Worm (Caenorhabditis elegans) whole organism, young adult: ENCODE results near the gene rfc-1.
A peak's percentile ranks its signal among the peaks of the same experiment; 100 is the strongest.

Experiments used
- B0035.1 ChIP-seq: sonication (generic microtip); optimal IDR thresholded peaks from 2 replicates; lab custom pipeline; 2016; ENCODE audit warnings: missing genetic modification characterization, mild to moderate bottlenecking, missing compliant biosample characterization, missing genotype, missing genetic modification reagents
- C17E4.6 ChIP-seq: fragments of 200-800 bp; sonication (Bioruptor generic); IDR thresholded peaks from 2 replicates; pipeline ENCODE4 v1.3.6; 2022; ENCODE audit warnings: missing genetic modification reagents, missing genetic modification characterization, missing compliant biosample characterization
- F33H1.4 ChIP-seq: fragments of 200-800 bp; sonication (Bioruptor generic); IDR thresholded peaks from 2 replicates; pipeline ENCODE4 v1.3.6; 2022; ENCODE audit warnings: missing genetic modification reagents, missing genetic modification characterization, missing compliant biosample characterization
- F49E8.2 ChIP-seq: sonication (generic microtip); optimal IDR thresholded peaks from 3 replicates; lab custom pipeline; 2017; ENCODE audit warnings: missing genetic modification characterization, mild to moderate bottlenecking, missing compliant biosample characterization, antibody characterized with exemption, moderate library complexity; ENCODE audit not compliant: insufficient read depth
- Y53G8AR.9 ChIP-seq: fragments of 200-800 bp; sonication (Bioruptor generic); conservative IDR thresholded peaks from 2 replicates; pipeline ENCODE4 v1.3.6; 2022; ENCODE audit warnings: missing genetic modification reagents, missing genetic modification characterization, missing compliant biosample characterization
- Y95B8A.8 ChIP-seq: fragments of 200-800 bp; sonication (Bioruptor generic); IDR thresholded peaks from 2 replicates; pipeline ENCODE4 v1.3.6; 2022; ENCODE audit warnings: missing genetic modification reagents, missing genetic modification characterization, missing compliant biosample characterization
- aptf-2 ChIP-seq: fragments of 200-800 bp; sonication (Bioruptor generic); conservative IDR thresholded peaks from 2 replicates; pipeline ENCODE4 v1.3.6; 2022; ENCODE audit warnings: missing genetic modification reagents, missing genetic modification characterization, missing compliant biosample characterization
- athp-1 ChIP-seq: sonication (generic microtip); optimal IDR thresholded peaks from 2 replicates; lab custom pipeline; 2017; ENCODE audit warnings: mild to moderate bottlenecking, missing genetic modification characterization, missing compliant biosample characterization
- attf-5 ChIP-seq: fragments of 200-800 bp; sonication (Bioruptor generic); optimal IDR thresholded peaks from 2 replicates; lab custom pipeline; 2018; ENCODE audit warnings: mild to moderate bottlenecking, missing genetic modification characterization, missing compliant biosample characterization
- attf-6 ChIP-seq: fragments of 200-800 bp; sonication (Bioruptor generic); IDR thresholded peaks from 2 replicates; pipeline ENCODE4 v1.3.6; 2022; ENCODE audit warnings: missing genetic modification reagents, missing genetic modification characterization, missing compliant biosample characterization
- bed-1 ChIP-seq: fragments of 200-800 bp; sonication (Bioruptor generic); IDR thresholded peaks from 2 replicates; pipeline ENCODE4 v1.3.6; 2022; ENCODE audit warnings: missing genetic modification reagents, missing genetic modification characterization, missing compliant biosample characterization
- cebp-1 ChIP-seq, 2 experiments: fragments of 200-800 bp in 1 of 2; sonication (Bioruptor generic) in 1 of 2; sonication (generic microtip) in 1 of 2; IDR thresholded peaks in 1 of 2; optimal IDR thresholded peaks in 1 of 2; 2 replicates each; pipeline versions ENCODE4 v1.3.6 to Lab custom; 2017 to 2022; ENCODE audit warnings: missing compliant biosample characterization in 2 of 2, missing genetic modification characterization in 2 of 2, mild to moderate bottlenecking in 1 of 2, missing genetic modification reagents in 1 of 2, moderate library complexity in 1 of 2
- ceh-100 ChIP-seq: fragments of 200-800 bp; sonication (Bioruptor generic); IDR thresholded peaks from 2 replicates; pipeline ENCODE4 v1.3.6; 2022; ENCODE audit warnings: missing genetic modification reagents, missing genetic modification characterization, missing compliant biosample characterization
- dox-1 ChIP-seq: fragments of 200-800 bp; sonication (Bioruptor generic); IDR thresholded peaks from 2 replicates; pipeline ENCODE4 v1.3.6; 2022; ENCODE audit warnings: missing genetic modification reagents, missing genetic modification characterization, missing compliant biosample characterization
- efl-1 ChIP-seq: fragments of 150-350 bp; optimal IDR thresholded peaks from 2 replicates; lab custom pipeline; 2014; ENCODE audit warnings: missing biosample characterization, missing genetic modification reagents, missing genetic modification characterization
- fkh-3 ChIP-seq: sonication (generic microtip); optimal IDR thresholded peaks from 2 replicates; lab custom pipeline; 2016; ENCODE audit warnings: mild to moderate bottlenecking, missing genetic modification characterization, missing compliant biosample characterization
- gei-17 ChIP-seq: fragments of 200-800 bp; sonication (Bioruptor generic); optimal IDR thresholded peaks from 2 replicates; lab custom pipeline; 2018; ENCODE audit warnings: mild to moderate bottlenecking, missing genetic modification characterization, missing compliant biosample characterization
- him-1 ChIP-seq: sonication (generic microtip); optimal IDR thresholded peaks from 2 replicates; lab custom pipeline; 2016; ENCODE audit warnings: missing genotype, missing genetic modification reagents, missing genetic modification characterization, missing compliant biosample characterization
- hlh-12 ChIP-seq: sonication (generic microtip); optimal IDR thresholded peaks from 2 replicates; lab custom pipeline; 2016; ENCODE audit warnings: missing genetic modification characterization, missing compliant biosample characterization
- hmg-1.2 ChIP-seq: fragments of 200-800 bp; sonication (Bioruptor generic); IDR thresholded peaks from 2 replicates; pipeline ENCODE4 v1.3.6; 2022; ENCODE audit warnings: missing genetic modification reagents, missing genetic modification characterization, missing compliant biosample characterization
- lin-26 ChIP-seq: fragments of 200-800 bp; sonication (Bioruptor generic); IDR thresholded peaks from 2 replicates; pipeline ENCODE4 v1.3.6; 2022; ENCODE audit warnings: missing genetic modification reagents, missing genetic modification characterization, missing compliant biosample characterization
- lin-35 ChIP-seq, 3 experiments: fragments of 150-350 bp in 2 of 3; sonication (generic microtip) in 1 of 3; optimal IDR thresholded peaks; 2 replicates each; lab custom pipeline; 2014 to 2018; ENCODE audit warnings: missing biosample characterization in 3 of 3, missing genetic modification characterization in 3 of 3, missing genetic modification reagents in 3 of 3
- lsl-1 ChIP-seq: fragments of 200-800 bp; sonication (Bioruptor generic); optimal IDR thresholded peaks from 2 replicates; lab custom pipeline; 2018; ENCODE audit warnings: mild to moderate bottlenecking, missing genetic modification characterization, moderate library complexity, missing compliant biosample characterization
- madf-10 ChIP-seq: sonication (generic microtip); optimal IDR thresholded peaks from 2 replicates; lab custom pipeline; 2016; ENCODE audit warnings: mild to moderate bottlenecking, missing genetic modification characterization, missing compliant biosample characterization
- madf-3 ChIP-seq: fragments of 200-800 bp; sonication (Bioruptor generic); IDR thresholded peaks from 2 replicates; pipeline ENCODE4 v1.3.6; 2022; ENCODE audit warnings: missing genetic modification reagents, missing genetic modification characterization, missing compliant biosample characterization
- madf-6 ChIP-seq: fragments of 200-800 bp; sonication (Bioruptor generic); IDR thresholded peaks from 2 replicates; pipeline ENCODE4 v1.3.6; 2022; ENCODE audit warnings: missing genetic modification reagents, missing genetic modification characterization, missing compliant biosample characterization
- madf-8 ChIP-seq: fragments of 200-800 bp; sonication (Bioruptor generic); conservative IDR thresholded peaks from 2 replicates; pipeline ENCODE4 v1.3.6; 2022; ENCODE audit warnings: missing genetic modification reagents, missing genetic modification characterization, missing compliant biosample characterization
- mes-4 ChIP-seq: sonication (generic microtip); optimal IDR thresholded peaks from 2 replicates; lab custom pipeline; 2016; ENCODE audit warnings: missing genotype, missing genetic modification characterization, missing compliant biosample characterization
- nhr-179 ChIP-seq: sonication (generic microtip); optimal IDR thresholded peaks from 2 replicates; lab custom pipeline; 2016; ENCODE audit warnings: mild to moderate bottlenecking, missing genetic modification characterization, missing compliant biosample characterization
- nhr-27 ChIP-seq: fragments of 200-800 bp; sonication (Bioruptor generic); optimal IDR thresholded peaks from 2 replicates; lab custom pipeline; 2018; ENCODE audit warnings: mild to moderate bottlenecking, missing genetic modification characterization, moderate library complexity, missing compliant biosample characterization
- nhr-80 ChIP-seq: sonication (generic microtip); optimal IDR thresholded peaks from 2 replicates; lab custom pipeline; 2016; ENCODE audit warnings: missing genetic modification characterization, missing compliant biosample characterization
- rcor-1 ChIP-seq: fragments of 200-800 bp; sonication (Bioruptor generic); IDR thresholded peaks from 2 replicates; pipeline ENCODE4 v1.3.6; 2022; ENCODE audit warnings: missing genetic modification reagents, missing genetic modification characterization, missing compliant biosample characterization
- rec-8 ChIP-seq, 2 experiments: sonication (generic microtip); optimal IDR thresholded peaks; 2 replicates each; lab custom pipeline; 2016; ENCODE audit warnings: mild to moderate bottlenecking in 2 of 2, missing genetic modification characterization in 2 of 2, missing genetic modification reagents in 2 of 2, missing genotype in 2 of 2, missing biosample characterization in 1 of 2, missing compliant biosample characterization in 1 of 2, moderate library complexity in 1 of 2
- rpc-1 ChIP-seq, 2 experiments: fragments of 150-350 bp in 1 of 2; sonication (generic microtip) in 1 of 2; optimal IDR thresholded peaks; 2 replicates each; lab custom pipeline; 2014 to 2018; ENCODE audit warnings: missing biosample characterization in 1 of 2, missing genetic modification characterization in 1 of 2, missing genetic modification reagents in 1 of 2, missing genotype in 1 of 2
- snpc-1.1 ChIP-seq: sonication (generic microtip); optimal IDR thresholded peaks from 2 replicates; lab custom pipeline; 2017; ENCODE audit warnings: missing genetic modification characterization, mild to moderate bottlenecking, missing compliant biosample characterization, antibody characterized with exemption, moderate library complexity, missing genotype, missing genetic modification reagents; ENCODE audit not compliant: insufficient read depth
- tbp1 ChIP-seq: fragments of 200-800 bp; sonication (Bioruptor generic); optimal IDR thresholded peaks from 2 replicates; lab custom pipeline; 2018; ENCODE audit warnings: mild to moderate bottlenecking, missing genetic modification characterization, missing compliant biosample characterization
- tbx-9 ChIP-seq: sonication (generic microtip); optimal IDR thresholded peaks from 2 replicates; lab custom pipeline; 2016; ENCODE audit warnings: borderline replicate concordance, missing genetic modification characterization, inconsistent platforms, missing compliant biosample characterization
- unc-130 ChIP-seq: sonication (generic microtip); optimal IDR thresholded peaks from 2 replicates; lab custom pipeline; 2016; ENCODE audit warnings: missing genetic modification reagents, missing genetic modification characterization, missing compliant biosample characterization
- zfh-2 ChIP-seq: fragments of 200-800 bp; sonication (Bioruptor generic); conservative IDR thresholded peaks from 2 replicates; pipeline ENCODE4 v1.3.6; 2022; ENCODE audit warnings: missing genetic modification reagents, missing genetic modification characterization, missing compliant biosample characterization
- ztf-22 ChIP-seq: fragments of 200-800 bp; sonication (Bioruptor generic); optimal IDR thresholded peaks from 2 replicates; lab custom pipeline; 2018; ENCODE audit warnings: mild to moderate bottlenecking, missing genetic modification characterization, moderate library complexity, missing compliant biosample characterization
- ztf-28 ChIP-seq: fragments of 200-800 bp; sonication (Bioruptor generic); IDR thresholded peaks from 2 replicates; pipeline ENCODE4 v1.3.6; 2022; ENCODE audit warnings: missing genetic modification reagents, missing genetic modification characterization, missing compliant biosample characterization

Gene rfc-1

DNA sequence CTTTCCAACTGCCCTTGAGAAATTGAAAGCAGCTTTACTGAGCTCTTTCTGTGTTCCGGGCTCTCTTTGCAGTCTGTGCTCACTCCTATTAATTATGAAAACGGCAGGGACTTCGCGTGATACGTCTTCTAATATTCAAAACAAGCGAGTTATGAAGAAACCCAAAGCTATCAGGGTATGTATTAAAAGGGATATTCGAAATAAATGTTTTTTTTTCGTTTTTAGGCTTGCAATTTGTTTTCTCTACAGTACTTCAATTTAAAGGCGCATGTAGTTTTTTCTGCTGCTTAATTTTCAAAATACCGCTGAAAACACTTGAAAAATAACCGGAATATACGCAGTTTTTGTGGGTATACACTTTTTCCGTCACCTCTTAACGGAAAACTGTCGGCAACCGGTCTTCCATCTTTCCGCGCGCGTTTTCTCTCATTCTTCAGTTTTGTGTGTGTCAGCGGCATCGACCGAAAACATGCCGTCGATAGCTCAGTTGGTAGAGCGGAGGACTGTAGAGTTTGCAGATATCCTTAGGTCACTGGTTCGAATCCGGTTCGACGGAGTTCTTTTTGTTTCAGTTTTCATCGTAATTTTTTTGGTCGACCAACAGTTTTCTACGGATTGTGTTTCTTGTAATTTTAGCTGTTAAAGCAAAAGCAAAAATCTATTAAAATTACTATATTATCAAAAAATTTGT, 43.4 kb upstream of the rfc-1 start, which contains the start of gene gasr-8 (continued):
- TF ChIP-seq gei-17 (GFP tag; lab: Kevin White, UChicago) (no peak), bed-1 (no peak), F33H1.4 (peak; percentile 8; the same call in 1 of the 2 replicates), madf-3 (0 out of 2 replicates have a peak, but pooled peaks have one; percentile 4), ceh-100 (GFP tag; lab: Robert Waterston, UW) (no peak), hmg-1.2 (peak; percentile 52), him-1 (peak; percentile 42), attf-5 (GFP tag; lab: Kevin White, UChicago) (no peak), F49E8.2 (tag; lab: Kevin White, UChicago) (no peak), rpc-1 (optimal IDR thresholded peaks at IDR 0.05; lab: Kevin White, UChicago) (peak; percentile 66), rpc-1 (tag; optimal IDR thresholded peaks at IDR 0.05; lab: Kevin White, UChicago) (peak; percentile 82), lsl-1 (peak; percentile 73), aptf-2 (GFP tag; lab: Robert Waterston, UW) (no peak), nhr-179 (tag; lab: Kevin White, UChicago) (no peak), nhr-27 (no peak), efl-1 (GFP tag; lab: Kevin White, UChicago) (no peak), B0035.1 (no peak), madf-8 (GFP tag; lab: Robert Waterston, UW) (peak; percentile 66), attf-6 (GFP tag; lab: Robert Waterston, UW) (no peak), zfh-2 (GFP tag; lab: Robert Waterston, UW) (no peak), dox-1 (GFP tag; lab: Robert Waterston, UW) (peak; percentile 45; the same call in 1 of the 2 replicates), nhr-80 (tag; lab: Kevin White, UChicago) (no peak), hlh-12 (tag; lab: Kevin White, UChicago) (no peak), mes-4 (tag; lab: Kevin White, UChicago) (no peak), fkh-3 (no peak), athp-1 (tag; lab: Kevin White, UChicago) (no peak), rec-8 (tag; optimal IDR thresholded peaks at IDR 0.05; lab: Kevin White, UChicago) (peak; percentile 1 to 50), ztf-28 (no peak), lin-26 (peak; percentile 80), tbp1 (GFP tag; lab: Kevin White, UChicago) (peak; percentile 90), rcor-1 (GFP tag; lab: Robert Waterston, UW) (no peak), unc-130 (GFP tag; lab: Kevin White, UChicago) (peak; percentile 8), snpc-1.1 (tag; lab: Kevin White, UChicago) (no peak), cebp-1 (GFP tag; IDR thresholded peaks at IDR 0.05; lab: Robert Waterston, UW) (no peak), cebp-1 (tag; optimal IDR thresholded peaks at IDR 0.05; lab: Kevin White, UChicago) (no peak), Y95B8A.8 (GFP tag; lab: Robert Waterston, UW) (no peak), madf-10 (tag; lab: Kevin White, UChicago) (peak; percentile 28), ztf-22 (GFP tag; lab: Kevin White, UChicago) (no peak), madf-6 (peak; percentile 66), tbx-9 (no peak), C17E4.6 (no peak), Y53G8AR.9 (GFP tag; lab: Robert Waterston, UW) (no peak), lin-35 (GFP tag; optimal IDR thresholded peaks at IDR 0.05; lab: Kevin White, UChicago) (no peak)
